Fruit fly (Drosophila melanogaster) whole organism, embryonic: ENCODE data around the gene Nup107.

ENCODE experiments used
- Asciz ChIP-seq: fragments of 200-800 bp; sonication (Bioruptor generic); optimal IDR thresholded peaks from 2 replicates; lab custom pipeline; 2017; ENCODE audit warnings: missing biosample characterization, mild to moderate bottlenecking, missing genetic modification characterization, missing genetic modification reagents
- BEAF-32 ChIP-seq: fragments of 200-800 bp; sonication (Bioruptor generic); optimal IDR thresholded peaks from 3 replicates; lab custom pipeline; 2017; ENCODE audit warnings: missing biosample characterization, missing genetic modification characterization, mild to moderate bottlenecking, moderate library complexity, missing genetic modification reagents
- CG10147 ChIP-seq: fragments of 200-800 bp; sonication (Bioruptor generic); optimal IDR thresholded peaks from 2 replicates; lab custom pipeline; 2019; ENCODE audit warnings: missing biosample characterization, mild to moderate bottlenecking, missing genetic modification characterization, moderate library complexity
- CG11696 ChIP-seq: fragments of 200-800 bp; sonication (Bioruptor generic); IDR thresholded peaks from 2 replicates; pipeline ENCODE4 v1.3.6; 2022; ENCODE audit warnings: missing biosample characterization, missing genetic modification characterization
- CG11723 ChIP-seq: fragments of 200-800 bp; sonication (Bioruptor generic); optimal IDR thresholded peaks from 2 replicates; lab custom pipeline; 2017; ENCODE audit warnings: missing biosample characterization, mild to moderate bottlenecking, missing genetic modification characterization
- CG12219 ChIP-seq: fragments of 200-800 bp; sonication (Bioruptor generic); optimal IDR thresholded peaks from 3 replicates; lab custom pipeline; 2018; ENCODE audit warnings: missing biosample characterization, mild to moderate bottlenecking, missing genetic modification characterization
- CG12659 ChIP-seq: fragments of 200-800 bp; sonication (Bioruptor generic); optimal IDR thresholded peaks from 3 replicates; lab custom pipeline; 2017; ENCODE audit warnings: mild to moderate bottlenecking, missing biosample characterization, missing genetic modification reagents, missing genetic modification characterization
- CG17186 ChIP-seq: fragments of 200-800 bp; sonication (Bioruptor generic); optimal IDR thresholded peaks from 3 replicates; lab custom pipeline; 2017; ENCODE audit warnings: missing biosample characterization, missing genetic modification reagents, missing genetic modification characterization
- CG17802 ChIP-seq: fragments of 200-800 bp; sonication (Bioruptor generic); optimal IDR thresholded peaks from 2 replicates; lab custom pipeline; 2018; ENCODE audit warnings: missing biosample characterization, mild to moderate bottlenecking, missing genetic modification characterization, moderate library complexity
- CG1792 ChIP-seq: fragments of 200-800 bp; sonication (Bioruptor generic); optimal IDR thresholded peaks from 2 replicates; lab custom pipeline; 2016; ENCODE audit warnings: missing biosample characterization, missing genetic modification characterization
- CG2199 ChIP-seq: fragments of 200-800 bp; sonication (Bioruptor generic); IDR thresholded peaks from 3 replicates; pipeline ENCODE4 v1.3.6; 2022; ENCODE audit warnings: missing biosample characterization, missing genetic modification characterization
- CG31224 ChIP-seq: fragments of 200-800 bp; sonication (Bioruptor generic); IDR thresholded peaks from 2 replicates; pipeline ENCODE4 v1.3.6; 2022; ENCODE audit warnings: missing biosample characterization, missing genetic modification characterization
- CG32772 ChIP-seq: fragments of 200-800 bp; sonication (Bioruptor generic); IDR thresholded peaks from 2 replicates; pipeline ENCODE4 v1.3.6; 2022; ENCODE audit warnings: missing biosample characterization, missing genetic modification characterization
- CG34224 ChIP-seq: fragments of 200-800 bp; sonication (Bioruptor generic); IDR thresholded peaks from 3 replicates; pipeline ENCODE4 v1.3.6; 2022; ENCODE audit warnings: missing biosample characterization, missing genetic modification characterization; ENCODE audit not compliant: partially characterized antibody
- CG42726 ChIP-seq: fragments of 200-800 bp; sonication (Bioruptor generic); IDR thresholded peaks from 2 replicates; pipeline ENCODE4 v1.3.6; 2022; ENCODE audit warnings: missing biosample characterization, missing genetic modification characterization; ENCODE audit not compliant: partially characterized antibody
- CG4282 ChIP-seq: fragments of 200-800 bp; sonication (Bioruptor generic); optimal IDR thresholded peaks from 2 replicates; lab custom pipeline; 2016; ENCODE audit warnings: missing biosample characterization, missing genetic modification characterization
- CG7372 ChIP-seq: fragments of 200-800 bp; sonication (Bioruptor generic); IDR thresholded peaks from 2 replicates; pipeline ENCODE4 v1.3.6; 2022; ENCODE audit warnings: missing biosample characterization, missing genetic modification characterization
- CG8765 ChIP-seq: fragments of 200-800 bp; sonication (Bioruptor generic); IDR thresholded peaks from 2 replicates; pipeline ENCODE4 v1.3.6; 2022; ENCODE audit warnings: missing biosample characterization, missing genetic modification characterization
- CTCF ChIP-seq: fragments of 200-800 bp; sonication (Bioruptor generic); optimal IDR thresholded peaks from 2 replicates; lab custom pipeline; 2017; ENCODE audit warnings: missing biosample characterization, mild to moderate bottlenecking, missing genetic modification characterization, moderate library complexity
- Camta ChIP-seq: fragments of 200-800 bp; sonication (Bioruptor generic); optimal IDR thresholded peaks from 2 replicates; lab custom pipeline; 2016; ENCODE audit warnings: missing biosample characterization, missing genetic modification characterization
- CrebB ChIP-seq: fragments of 200-800 bp; sonication (Bioruptor generic); optimal IDR thresholded peaks from 3 replicates; lab custom pipeline; 2018; ENCODE audit warnings: missing biosample characterization, mild to moderate bottlenecking, missing genetic modification characterization
- E2f2 ChIP-seq: fragments of 200-800 bp; sonication (Bioruptor generic); IDR thresholded peaks from 2 replicates; pipeline ENCODE4 v1.3.6; 2022; ENCODE audit warnings: missing biosample characterization, missing genetic modification characterization
- H15 ChIP-seq: fragments of 200-800 bp; sonication (Bioruptor generic); IDR thresholded peaks from 3 replicates; pipeline ENCODE4 v1.3.6; 2022; ENCODE audit warnings: missing biosample characterization, missing genetic modification characterization
- HLH4C ChIP-seq: fragments of 200-800 bp; sonication (Bioruptor generic); IDR thresholded peaks from 3 replicates; pipeline ENCODE4 v1.3.6; 2022; ENCODE audit warnings: missing biosample characterization, missing genetic modification characterization; ENCODE audit not compliant: partially characterized antibody
- Meics ChIP-seq: fragments of 200-800 bp; sonication (Bioruptor generic); optimal IDR thresholded peaks from 2 replicates; lab custom pipeline; 2017; ENCODE audit warnings: missing biosample characterization, mild to moderate bottlenecking, missing genetic modification characterization
- Opbp ChIP-seq: fragments of 200-800 bp; sonication (Bioruptor generic); IDR thresholded peaks from 3 replicates; pipeline ENCODE4 v1.3.6; 2022; ENCODE audit warnings: missing biosample characterization, missing genetic modification characterization; ENCODE audit not compliant: partially characterized antibody
- Pdp1 ChIP-seq, 2 experiments: fragments of 200-800 bp; sonication (Bioruptor generic); optimal IDR thresholded peaks; 3 replicates each; lab custom pipeline; 2016; ENCODE audit warnings: missing biosample characterization in 2 of 2, missing genetic modification characterization in 2 of 2, mild to moderate bottlenecking in 1 of 2, moderate library complexity in 1 of 2
- Poxn ChIP-seq: fragments of 200-800 bp; sonication (Bioruptor generic); IDR thresholded peaks from 2 replicates; pipeline ENCODE4 v1.3.6; 2022; ENCODE audit warnings: missing biosample characterization, missing genetic modification characterization
- Sry-δ ChIP-seq: fragments of 200-800 bp; sonication (Bioruptor generic); optimal IDR thresholded peaks from 2 replicates; lab custom pipeline; 2016; ENCODE audit warnings: missing biosample characterization, missing genetic modification characterization
- Vsx1 ChIP-seq: fragments of 200-800 bp; sonication (Bioruptor generic); optimal IDR thresholded peaks from 2 replicates; lab custom pipeline; 2017; ENCODE audit warnings: missing biosample characterization, mild to moderate bottlenecking, missing genetic modification characterization, missing genetic modification reagents
- aop ChIP-seq: fragments of 200-800 bp; sonication (Bioruptor generic); IDR thresholded peaks from 2 replicates; pipeline ENCODE4 v1.3.6; 2022; ENCODE audit warnings: missing biosample characterization, missing genetic modification characterization
- ash1 ChIP-seq: fragments of 200-800 bp; sonication (Bioruptor generic); optimal IDR thresholded peaks from 2 replicates; lab custom pipeline; 2018; ENCODE audit warnings: missing biosample characterization, mild to moderate bottlenecking, missing genetic modification characterization
- bbx ChIP-seq: fragments of 200-800 bp; sonication (Bioruptor generic); IDR thresholded peaks from 2 replicates; pipeline ENCODE4 v1.3.6; 2022; ENCODE audit warnings: missing biosample characterization, missing genetic modification characterization; ENCODE audit not compliant: partially characterized antibody
- btn ChIP-seq: fragments of 200-800 bp; sonication (Bioruptor generic); optimal IDR thresholded peaks from 2 replicates; lab custom pipeline; 2016; ENCODE audit warnings: missing biosample characterization, missing genetic modification characterization
- chinmo ChIP-seq: fragments of 200-800 bp; sonication (Bioruptor generic); IDR thresholded peaks from 4 replicates; pipeline ENCODE4 v1.3.6; 2022; ENCODE audit warnings: missing biosample characterization, missing genetic modification characterization; ENCODE audit not compliant: partially characterized antibody
- crp ChIP-seq, 2 experiments: fragments of 200-800 bp; sonication (Bioruptor generic); optimal IDR thresholded peaks; 2 replicates in 1 of 2; 3 replicates in 1 of 2; lab custom pipeline; 2017; ENCODE audit warnings: missing biosample characterization in 2 of 2, missing genetic modification characterization in 2 of 2, mild to moderate bottlenecking in 1 of 2, moderate library complexity in 1 of 2
- disco-r ChIP-seq: fragments of 200-800 bp; sonication (Bioruptor generic); optimal IDR thresholded peaks from 2 replicates; lab custom pipeline; 2016; ENCODE audit warnings: missing biosample characterization, missing genetic modification characterization
- en ChIP-seq: fragments of 200-800 bp; sonication (Bioruptor generic); optimal IDR thresholded peaks from 2 replicates; lab custom pipeline; 2016; ENCODE audit warnings: missing biosample characterization, missing genetic modification characterization
- gfzf ChIP-seq: fragments of 200-800 bp; sonication (Bioruptor generic); optimal IDR thresholded peaks from 2 replicates; lab custom pipeline; 2016; ENCODE audit warnings: missing biosample characterization, mild to moderate bottlenecking, missing genetic modification characterization, moderate library complexity
- jing ChIP-seq: fragments of 200-800 bp; sonication (Bioruptor generic); optimal IDR thresholded peaks from 2 replicates; lab custom pipeline; 2018; ENCODE audit warnings: missing biosample characterization, mild to moderate bottlenecking, missing genetic modification characterization
- knrl ChIP-seq: fragments of 200-800 bp; sonication (Bioruptor generic); IDR thresholded peaks from 3 replicates; pipeline ENCODE4 v1.3.6; 2022; ENCODE audit warnings: missing biosample characterization, missing genetic modification characterization; ENCODE audit not compliant: partially characterized antibody
- lmd ChIP-seq: fragments of 200-800 bp; sonication (Bioruptor generic); IDR thresholded peaks from 2 replicates; pipeline ENCODE4 v1.3.6; 2022; ENCODE audit warnings: missing biosample characterization, missing genetic modification characterization
- nerfin-2 ChIP-seq: fragments of 200-800 bp; sonication (Bioruptor generic); IDR thresholded peaks from 2 replicates; pipeline ENCODE4 v1.3.6; 2022; ENCODE audit warnings: missing biosample characterization, missing genetic modification characterization; ENCODE audit not compliant: partially characterized antibody
- nom ChIP-seq: fragments of 200-800 bp; sonication (Bioruptor generic); optimal IDR thresholded peaks from 2 replicates; lab custom pipeline; 2017; ENCODE audit warnings: missing biosample characterization, missing genetic modification characterization, mild to moderate bottlenecking, moderate library complexity, missing genetic modification reagents
- org-1 ChIP-seq: fragments of 200-800 bp; sonication (Bioruptor generic); optimal IDR thresholded peaks from 2 replicates; lab custom pipeline; 2017; ENCODE audit warnings: missing biosample characterization, missing genetic modification characterization
- phol ChIP-seq: fragments of 200-800 bp; sonication (Bioruptor generic); optimal IDR thresholded peaks from 3 replicates; lab custom pipeline; 2018; ENCODE audit warnings: missing biosample characterization, mild to moderate bottlenecking, missing genetic modification characterization, moderate library complexity
- ranshi ChIP-seq: fragments of 200-800 bp; sonication (Bioruptor generic); IDR thresholded peaks from 2 replicates; pipeline ENCODE4 v1.3.6; 2022; ENCODE audit warnings: missing biosample characterization, missing genetic modification characterization
- scrt ChIP-seq: fragments of 200-800 bp; sonication (Bioruptor generic); optimal IDR thresholded peaks from 2 replicates; lab custom pipeline; 2018; ENCODE audit warnings: missing biosample characterization, mild to moderate bottlenecking, missing genetic modification characterization, moderate library complexity
- wor ChIP-seq: fragments of 200-800 bp; sonication (Bioruptor generic); IDR thresholded peaks from 2 replicates; pipeline ENCODE4 v1.3.6; 2022; ENCODE audit warnings: missing biosample characterization, missing genetic modification characterization
- z ChIP-seq: fragments of 200-800 bp; sonication (Bioruptor generic); IDR thresholded peaks from 3 replicates; pipeline ENCODE4 v1.3.6; 2022; ENCODE audit warnings: missing biosample characterization, missing genetic modification characterization

The Nup107 gene

DNA sequence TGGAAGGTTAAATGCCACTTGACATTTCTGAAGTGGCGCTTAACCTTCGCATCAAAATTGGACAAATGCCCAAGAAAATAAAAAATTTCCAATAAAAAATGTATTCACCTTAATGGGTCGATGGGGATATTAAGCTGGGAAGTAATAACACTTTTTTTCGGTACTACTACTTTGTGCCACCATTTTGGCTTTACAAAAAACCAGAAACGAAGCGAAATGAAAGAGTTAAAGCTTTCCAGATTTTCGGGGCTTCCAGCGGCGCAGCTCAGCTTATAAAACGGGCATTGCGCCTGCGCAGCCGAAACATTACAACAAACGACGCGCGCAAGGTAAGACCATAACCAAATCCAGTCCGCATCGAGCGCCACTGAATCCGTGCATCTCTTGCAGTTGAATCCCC is 34.7 kb upstream of the Nup107 start, which contains the start of gene CG17127:
TSS of gene CG17127 (plus strand) at position 301 of the 400 bp plus-strand sequence.
- no peak for TF ChIP-seq BEAF-32 (GFP tag; lab: Kevin White, UChicago)
- no peak for TF ChIP-seq en (GFP tag; lab: Kevin White, UChicago)
- no peak for TF ChIP-seq knrl
- TF ChIP-seq org-1, result no peak
- no peak for TF ChIP-seq CG8765 (GFP tag; lab: Robert Waterston, UW)
- no peak for TF ChIP-seq disco-r (GFP tag; lab: Kevin White, UChicago)
- TF ChIP-seq CG11723, result no peak
- no peak for TF ChIP-seq Vsx1 (GFP tag; lab: Kevin White, UChicago)
- TF ChIP-seq nom (GFP tag; lab: Kevin White, UChicago), result no peak
- TF ChIP-seq Pdp1 (GFP tag; optimal IDR thresholded peaks at IDR 0.05; lab: Kevin White, UChicago), result no peak
- no peak for TF ChIP-seq CTCF
- TF ChIP-seq crp (GFP tag; optimal IDR thresholded peaks at IDR 0.05; lab: Kevin White, UChicago), result no peak
- no peak for TF ChIP-seq CG42726 (GFP tag; lab: Robert Waterston, UW)
- no peak for TF ChIP-seq lmd (GFP tag; lab: Robert Waterston, UW)
- no peak for TF ChIP-seq bbx (GFP tag; lab: Robert Waterston, UW)
- TF ChIP-seq CG4282, result no peak
- no peak for TF ChIP-seq z (GFP tag; lab: Robert Waterston, UW)
- TF ChIP-seq CG7372, result no peak
- no peak for TF ChIP-seq wor (GFP tag; lab: Robert Waterston, UW)
- TF ChIP-seq aop (GFP tag; lab: Robert Waterston, UW), result no peak
- TF ChIP-seq, all 482 proteins: peak for 0

dm6 chr2L:10769708-10770107 is 33.8 kb upstream of the Nup107 start, which contains the start of gene CG6724:
Gene CG6724, minus strand, starts transcription at chr2L:10769952.
- TF ChIP-seq CG12219 (GFP tag; lab: Kevin White, UChicago) (no peak), CG11696 (GFP tag; lab: Robert Waterston, UW) (no peak), Asciz (no peak), nerfin-2 (GFP tag; lab: Robert Waterston, UW) (peak; percentile 73; the same call in 1 of the 2 replicates), H15 (GFP tag; lab: Robert Waterston, UW) (no peak), Meics (GFP tag; lab: Kevin White, UChicago) (no peak), HLH4C (GFP tag; lab: Robert Waterston, UW) (peak; percentile 88), lmd (GFP tag; lab: Robert Waterston, UW) (no peak), CG2199 (no peak), CG10147 (no peak), CG32772 (GFP tag; lab: Robert Waterston, UW) (no peak), Poxn (GFP tag; lab: Robert Waterston, UW) (no peak), scrt (GFP tag; lab: Kevin White, UChicago) (peak; percentile 56), ash1 (GFP tag; lab: Kevin White, UChicago) (no peak), jing (GFP tag; lab: Kevin White, UChicago) (no peak), gfzf (GFP tag; lab: Kevin White, UChicago) (peak; percentile 84), CG31224 (GFP tag; lab: Robert Waterston, UW) (no peak), CG17802 (no peak), E2f2 (peak; percentile 90), phol (tag; lab: Kevin White, UChicago) (peak; percentile 7), CG17186 (GFP tag; lab: Kevin White, UChicago) (peak; percentile 65), ranshi (GFP tag; lab: Robert Waterston, UW) (no peak), CG42726 (GFP tag; lab: Robert Waterston, UW) (peak; percentile 73; the same call in 1 of the 2 replicates), CG1792 (no peak), btn (GFP tag; lab: Kevin White, UChicago) (no peak), CrebB (no peak), Sry-δ (peak; percentile 80), Opbp (GFP tag; lab: Robert Waterston, UW) (peak; percentile 81), CG12659 (GFP tag; lab: Kevin White, UChicago) (peak; percentile 11), Camta (GFP tag; lab: Kevin White, UChicago) (no peak), CG34224 (GFP tag; lab: Robert Waterston, UW) (peak; percentile 40; the same call in 1 of the 3 replicates), chinmo (GFP tag; lab: Robert Waterston, UW) (0 out of 4 replicates have a peak, but pooled peaks have one; percentile 51)
